Worm (Caenorhabditis elegans) whole organism, mixed stage, embryonic: ENCODE results near the gene C44B7.5.
"Not testable (repeated sequence)": the region's sequence is repeated elsewhere in the genome, so short reads cannot be mapped to it uniquely, and the experiment has no call there.

Source experiments
- M03D4.4 ChIP-seq: sonication (generic microtip); optimal IDR thresholded peaks from 2 replicates; lab custom pipeline; 2017; ENCODE audit warnings: mild to moderate bottlenecking, missing genetic modification characterization, missing compliant biosample characterization
- bed-3 ChIP-seq: fragments of 200-800 bp; sonication (Bioruptor generic); optimal IDR thresholded peaks from 3 replicates; lab custom pipeline; 2018; ENCODE audit warnings: mild to moderate bottlenecking, missing genetic modification characterization, moderate library complexity, missing compliant biosample characterization
- blmp-1 ChIP-seq: fragments of 150-350 bp; optimal IDR thresholded peaks from 2 replicates; lab custom pipeline; 2014; ENCODE audit warnings: missing biosample characterization, missing genetic modification characterization
- ceh-39 ChIP-seq: fragments of 150-350 bp; optimal IDR thresholded peaks from 2 replicates; lab custom pipeline; 2014; ENCODE audit warnings: missing biosample characterization, missing genetic modification characterization
- ceh-43 ChIP-seq: fragments of 200-800 bp; sonication (Bioruptor generic); optimal IDR thresholded peaks from 2 replicates; lab custom pipeline; 2018; ENCODE audit warnings: mild to moderate bottlenecking, missing genetic modification characterization, moderate library complexity, missing compliant biosample characterization
- ceh-83 ChIP-seq: fragments of 200-800 bp; sonication (Bioruptor generic); optimal IDR thresholded peaks from 2 replicates; lab custom pipeline; 2018; ENCODE audit warnings: mild to moderate bottlenecking, missing genetic modification characterization, missing compliant biosample characterization
- ces-1 ChIP-seq: fragments of 150-350 bp; optimal IDR thresholded peaks from 2 replicates; lab custom pipeline; 2014; ENCODE audit warnings: missing biosample characterization, missing genetic modification reagents, missing genetic modification characterization
- cnd-1 ChIP-seq: fragments of 200-800 bp; sonication (Bioruptor generic); optimal IDR thresholded peaks from 2 replicates; lab custom pipeline; 2018; ENCODE audit warnings: mild to moderate bottlenecking, missing genetic modification characterization, missing compliant biosample characterization
- drap-1 ChIP-seq: fragments of 200-800 bp; sonication (Bioruptor generic); optimal IDR thresholded peaks from 3 replicates; lab custom pipeline; 2018; ENCODE audit warnings: mild to moderate bottlenecking, missing genetic modification characterization, missing compliant biosample characterization
- elt-1 ChIP-seq: sonication (generic microtip); optimal IDR thresholded peaks from 2 replicates; lab custom pipeline; 2017; ENCODE audit warnings: missing genetic modification characterization, mild to moderate bottlenecking, missing compliant biosample characterization, antibody characterized with exemption, moderate library complexity, borderline replicate concordance; ENCODE audit not compliant: insufficient read depth
- elt-3 ChIP-seq: fragments of 150-350 bp; optimal IDR thresholded peaks from 2 replicates; lab custom pipeline; 2014; ENCODE audit warnings: missing biosample characterization, missing genetic modification characterization
- flh-1 ChIP-seq: fragments of 200-800 bp; sonication (Bioruptor generic); optimal IDR thresholded peaks from 2 replicates; lab custom pipeline; 2018; ENCODE audit warnings: mild to moderate bottlenecking, missing genetic modification characterization, moderate library complexity, missing compliant biosample characterization
- ham-2 ChIP-seq: fragments of 200-800 bp; sonication (Bioruptor generic); optimal IDR thresholded peaks from 2 replicates; lab custom pipeline; 2018; ENCODE audit warnings: mild to moderate bottlenecking, missing genetic modification characterization, missing compliant biosample characterization
- hlh-1 ChIP-seq: fragments of 150-350 bp; optimal IDR thresholded peaks from 2 replicates; lab custom pipeline; 2014; ENCODE audit warnings: missing biosample characterization, missing genetic modification reagents, missing genetic modification characterization
- lin-13 ChIP-seq: fragments of 150-350 bp; optimal IDR thresholded peaks from 2 replicates; lab custom pipeline; 2014; ENCODE audit warnings: missing biosample characterization, missing genetic modification characterization
- lin-32 ChIP-seq: fragments of 200-800 bp; sonication (Bioruptor generic); optimal IDR thresholded peaks from 2 replicates; lab custom pipeline; 2018; ENCODE audit warnings: mild to moderate bottlenecking, missing genetic modification characterization, missing compliant biosample characterization
- lsy-2 ChIP-seq: fragments of 150-350 bp; optimal IDR thresholded peaks from 2 replicates; lab custom pipeline; 2014; ENCODE audit warnings: missing biosample characterization, missing genetic modification characterization
- mab-5 ChIP-seq: fragments of 150-350 bp; optimal IDR thresholded peaks from 2 replicates; lab custom pipeline; 2014; ENCODE audit warnings: missing biosample characterization, missing genetic modification characterization
- mls-2 ChIP-seq: sonication (generic microtip); optimal IDR thresholded peaks from 2 replicates; lab custom pipeline; 2016; ENCODE audit warnings: mild to moderate bottlenecking, missing genetic modification characterization, moderate library complexity, missing compliant biosample characterization
- nhr-12 ChIP-seq: fragments of 150-350 bp; optimal IDR thresholded peaks from 2 replicates; lab custom pipeline; 2014; ENCODE audit warnings: missing biosample characterization, missing genetic modification characterization
- nhr-2 ChIP-seq: fragments of 150-350 bp; optimal IDR thresholded peaks from 2 replicates; lab custom pipeline; 2014; ENCODE audit warnings: missing biosample characterization, missing genetic modification characterization
- nhr-237 ChIP-seq: fragments of 150-350 bp; optimal IDR thresholded peaks from 2 replicates; lab custom pipeline; 2014; ENCODE audit warnings: missing biosample characterization, missing genetic modification characterization
- nhr-28 ChIP-seq: fragments of 150-350 bp; optimal IDR thresholded peaks from 2 replicates; lab custom pipeline; 2014; ENCODE audit warnings: missing biosample characterization, missing genetic modification characterization
- nhr-76 ChIP-seq: sonication (generic microtip); optimal IDR thresholded peaks from 2 replicates; lab custom pipeline; 2017; ENCODE audit warnings: missing biosample characterization, missing genetic modification characterization
- pha-4 ChIP-seq: fragments of 150-350 bp; optimal IDR thresholded peaks from 2 replicates; lab custom pipeline; 2018; ENCODE audit warnings: missing biosample characterization, missing genetic modification reagents, missing genetic modification characterization
- sem-2 ChIP-seq: fragments of 200-800 bp; sonication (Bioruptor generic); optimal IDR thresholded peaks from 2 replicates; lab custom pipeline; 2018; ENCODE audit warnings: mild to moderate bottlenecking, missing genetic modification characterization, missing compliant biosample characterization
- snpc-4 ChIP-seq: fragments of 150-350 bp; optimal IDR thresholded peaks from 2 replicates; lab custom pipeline; 2014; ENCODE audit warnings: missing biosample characterization, missing genetic modification characterization
- sptf-1 ChIP-seq: sonication (generic microtip); optimal IDR thresholded peaks from 2 replicates; lab custom pipeline; 2017; ENCODE audit warnings: mild to moderate bottlenecking, missing genetic modification characterization, moderate library complexity, missing compliant biosample characterization
- tbx-8 ChIP-seq: fragments of 200-800 bp; sonication (Bioruptor generic); optimal IDR thresholded peaks from 2 replicates; lab custom pipeline; 2018; ENCODE audit warnings: mild to moderate bottlenecking, missing genetic modification characterization, moderate library complexity, missing compliant biosample characterization
- unc-120 ChIP-seq: sonication (generic microtip); optimal IDR thresholded peaks from 2 replicates; lab custom pipeline; 2017; ENCODE audit warnings: missing genetic modification characterization, missing compliant biosample characterization; ENCODE audit not compliant: poor library complexity, severe bottlenecking
- unc-39 ChIP-seq: fragments of 150-350 bp; optimal IDR thresholded peaks from 2 replicates; lab custom pipeline; 2014; ENCODE audit warnings: missing biosample characterization, missing genetic modification characterization
- zip-8 ChIP-seq: fragments of 150-350 bp; optimal IDR thresholded peaks from 2 replicates; lab custom pipeline; 2014; ENCODE audit warnings: missing biosample characterization, missing genetic modification characterization
- ztf-11 ChIP-seq: fragments of 150-350 bp; optimal IDR thresholded peaks from 2 replicates; lab custom pipeline; 2014; ENCODE audit warnings: missing biosample characterization, missing genetic modification characterization

Gene C44B7.5

ce11 chrII:6909568-6910122 is 37.3 kb upstream of the C44B7.5 start, which contains the start of gene asm-1:
Gene asm-1, plus strand, starts transcription at chrII:6910072.
- TF ChIP-seq ceh-39 (tag; lab: Kevin White, UChicago) (no peak), pha-4 (tag; lab: Kevin White, UChicago) (no peak), ham-2 (GFP tag; lab: Kevin White, UChicago) (no peak), tbx-8 (GFP tag; lab: Kevin White, UChicago) (no peak), nhr-237 (tag; lab: Kevin White, UChicago) (no peak), zip-8 (tag; lab: Kevin White, UChicago) (no peak), ceh-43 (GFP tag; lab: Kevin White, UChicago) (no peak), lin-32 (GFP tag; lab: Kevin White, UChicago) (no peak), nhr-76 (tag; lab: Kevin White, UChicago) (no peak), elt-1 (tag; lab: Kevin White, UChicago) (no peak), nhr-12 (tag; lab: Kevin White, UChicago) (no peak), drap-1 (no peak), sptf-1 (tag; lab: Kevin White, UChicago) (no peak), blmp-1 (no peak), sem-2 (no peak), nhr-2 (tag; lab: Kevin White, UChicago) (no peak), hlh-1 (tag; lab: Kevin White, UChicago) (no peak), ces-1 (no peak), ztf-11 (tag; lab: Kevin White, UChicago) (no peak), cnd-1 (tag; lab: Kevin White, UChicago) (no peak)

DNA sequence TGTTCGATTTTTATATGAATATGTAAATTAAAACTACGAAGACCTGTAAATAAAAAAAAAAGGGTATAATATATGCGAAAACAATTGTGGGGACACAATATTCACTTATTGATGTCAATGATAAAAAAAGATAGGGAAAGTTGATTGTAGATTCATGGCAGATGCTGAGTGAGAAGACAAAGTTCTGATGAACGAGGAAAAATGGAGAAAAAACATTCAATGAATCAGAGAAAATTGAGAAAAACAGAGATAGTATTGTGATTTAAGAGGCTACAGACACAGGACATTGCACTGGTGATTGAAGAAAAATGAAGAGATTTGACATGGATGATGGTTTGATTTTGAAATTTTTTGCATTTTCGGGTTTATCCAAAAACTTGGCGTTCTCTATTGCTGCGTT is 36.3 kb upstream of the C44B7.5 start:
- TF ChIP-seq elt-3 (tag; lab: Kevin White, UChicago) (no peak), sem-2 (no peak), nhr-2 (tag; lab: Kevin White, UChicago) (no peak), zip-8 (tag; lab: Kevin White, UChicago) (no peak), drap-1 (no peak), mls-2 (tag; lab: Kevin White, UChicago) (no peak), nhr-237 (tag; lab: Kevin White, UChicago) (no peak), ceh-83 (GFP tag; lab: Kevin White, UChicago) (no peak), hlh-1 (tag; lab: Kevin White, UChicago) (no peak), lin-13 (tag; lab: Kevin White, UChicago) (no peak), mab-5 (tag; lab: Kevin White, UChicago) (no peak)

DNA sequence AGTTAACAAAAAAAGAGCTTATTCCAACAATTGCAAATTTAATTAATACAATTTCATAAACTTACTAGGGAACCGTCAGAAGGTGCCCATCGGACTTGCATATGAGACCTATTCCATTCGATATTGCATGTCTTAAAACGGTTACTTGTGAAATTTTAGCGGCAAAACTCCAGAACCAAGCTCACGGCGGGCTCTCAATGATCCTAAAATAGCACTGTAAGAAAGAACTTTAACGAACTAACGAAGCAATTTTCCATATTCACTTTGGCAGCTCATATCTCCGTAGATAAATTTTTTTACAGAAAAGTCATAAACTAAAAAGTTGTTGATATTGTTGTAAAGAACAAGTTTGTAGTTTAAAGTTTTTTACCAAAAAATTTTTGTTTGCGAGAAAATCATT is 35.3 kb upstream of the C44B7.5 start, which contains the start of gene B0252.3:
TSS of gene B0252.3 (minus strand) at position 101 of the 400 bp plus-strand sequence.
- TF ChIP-seq bed-3 (GFP tag; lab: Kevin White, UChicago); nhr-76 (tag; lab: Kevin White, UChicago); sem-2: not testable (repeated sequence)
- TF ChIP-seq, all 35 proteins: peak for 0; not testable (repeated sequence) for 35

DNA sequence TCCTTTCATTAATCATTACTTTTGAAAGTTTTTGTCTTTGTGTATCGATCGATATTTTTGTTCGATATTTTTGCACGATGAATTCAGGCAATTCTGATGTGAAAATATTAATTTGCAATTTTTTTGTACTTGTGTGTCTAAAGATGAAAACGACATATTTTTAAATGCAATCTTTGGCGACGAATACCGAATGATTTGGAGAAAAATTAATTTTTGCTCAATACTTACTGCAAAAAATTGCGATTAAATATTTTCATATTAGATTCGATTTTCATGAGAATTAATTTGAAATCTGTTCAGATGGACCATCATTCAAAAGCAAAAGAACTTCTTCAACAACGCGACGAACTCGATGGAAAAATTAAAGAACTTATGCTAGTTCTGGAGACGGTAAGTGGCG is 29.4 kb upstream of the C44B7.5 start, which contains the start of gene psmd-9:
TSS of gene psmd-9 (plus strand) at position 301 of the 400 bp plus-strand sequence.
- TF ChIP-seq unc-39 (no peak), ceh-83 (GFP tag; lab: Kevin White, UChicago) (no peak), hlh-1 (tag; lab: Kevin White, UChicago) (no peak), flh-1 (GFP tag; lab: Kevin White, UChicago) (no peak), cnd-1 (tag; lab: Kevin White, UChicago) (no peak), tbx-8 (GFP tag; lab: Kevin White, UChicago) (no peak), elt-3 (tag; lab: Kevin White, UChicago) (no peak), M03D4.4 (no peak), lsy-2 (tag; lab: Kevin White, UChicago) (no peak), ham-2 (GFP tag; lab: Kevin White, UChicago) (no peak), ztf-11 (tag; lab: Kevin White, UChicago) (no peak), nhr-237 (tag; lab: Kevin White, UChicago) (no peak), drap-1 (no peak), ces-1 (no peak), blmp-1 (no peak), snpc-4 (tag; lab: Kevin White, UChicago) (no peak), unc-120 (tag; lab: Kevin White, UChicago) (no peak), nhr-28 (tag; lab: Kevin White, UChicago) (no peak)
